Worm (Caenorhabditis elegans): ENCODE results near the gene srw-108.

The srw-108 gene

ce11 chrV:497399-497798 is 30.3 kb upstream of the srw-108 start, which contains the start of gene T01G6.1:
Gene T01G6.1, plus strand, starts transcription at chrV:497699.
- no peak for TF ChIP-seq ztf-23 (GFP tag; IDR thresholded peaks at IDR 0.05)
- TF ChIP-seq klf-2 (GFP tag; conservative IDR thresholded peaks at IDR 0.05): no peak
- TF ChIP-seq tab-1 (GFP tag; IDR thresholded peaks at IDR 0.05): no peak
- no peak for TF ChIP-seq med-1 (GFP tag; optimal IDR thresholded peaks at IDR 0.05; ENCODE audit: insufficient read depth)
- TF ChIP-seq ref-1 (GFP tag; conservative IDR thresholded peaks at IDR 0.05): no peak
- TF ChIP-seq flt-1 (GFP tag; IDR thresholded peaks at IDR 0.05): no peak
- no peak for TF ChIP-seq T22C8.4 (GFP tag; IDR thresholded peaks at IDR 0.05)
- no peak for TF ChIP-seq cog-1 (tag; optimal IDR thresholded peaks at IDR 0.05)
- TF ChIP-seq ztf-29 (GFP tag; IDR thresholded peaks at IDR 0.05): no peak

ce11 chrV:500535-500934 is 27.2 kb upstream of the srw-108 start:
- TF ChIP-seq flt-1 (GFP tag; IDR thresholded peaks at IDR 0.05): no peak

DNA sequence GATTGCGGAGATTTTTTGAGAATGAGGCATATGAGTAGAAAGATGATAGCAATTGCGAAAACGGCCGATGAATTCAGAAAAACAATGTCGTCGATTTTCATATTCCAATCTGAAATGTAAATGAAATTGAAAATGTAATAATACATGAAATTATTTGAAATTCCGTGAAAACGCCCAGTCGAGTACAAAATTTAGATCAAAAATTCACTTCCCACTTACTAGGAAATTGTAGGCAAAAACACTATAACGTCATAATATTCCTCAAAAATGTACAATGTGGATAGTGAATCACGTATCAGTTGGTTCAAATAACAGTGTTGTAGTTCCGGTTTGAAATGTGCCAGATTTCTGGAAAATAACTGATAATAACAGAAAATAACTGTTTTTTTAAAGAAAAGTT is 26.5 kb upstream of the srw-108 start, which contains the start of gene str-256:
str-256 (minus strand) TSS at position 101 of the 400 bp plus-strand sequence.
- TF ChIP-seq flt-1 (GFP tag; IDR thresholded peaks at IDR 0.05): no peak
- no peak for TF ChIP-seq ztf-29 (GFP tag; IDR thresholded peaks at IDR 0.05)
- no peak for TF ChIP-seq med-1 (GFP tag; optimal IDR thresholded peaks at IDR 0.05; ENCODE audit: insufficient read depth)
- no peak for TF ChIP-seq klf-2 (GFP tag; conservative IDR thresholded peaks at IDR 0.05)
- no peak for TF ChIP-seq T22C8.4 (GFP tag; IDR thresholded peaks at IDR 0.05)
- TF ChIP-seq cog-1 (tag; optimal IDR thresholded peaks at IDR 0.05): no peak

DNA sequence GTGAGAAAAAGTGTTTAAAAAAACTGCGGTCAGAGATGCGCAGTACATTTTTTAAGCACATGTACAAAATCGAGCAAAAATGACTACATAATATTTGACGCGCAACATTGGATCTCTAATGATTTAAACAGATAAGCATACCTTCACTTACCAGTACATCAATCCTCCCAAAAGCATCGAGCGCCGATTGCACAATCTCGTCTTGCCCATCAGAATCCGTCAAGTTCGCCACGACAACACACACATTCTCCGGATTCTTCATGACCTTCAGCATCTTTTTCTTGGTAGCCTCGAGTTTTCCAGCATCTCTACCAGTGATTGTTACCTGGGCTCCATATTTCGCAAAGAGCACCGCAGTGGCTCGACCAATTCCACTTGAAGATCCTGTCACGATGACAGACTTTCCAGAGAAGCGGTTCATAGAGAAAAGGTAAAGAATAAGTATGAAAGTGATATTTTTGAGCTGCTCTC is 24.9 kb upstream of the srw-108 start, which contains the start of gene T01G6.10:
T01G6.10 (minus strand) TSS at position 421 of the 471 bp plus-strand sequence.
- no peak for TF ChIP-seq cog-1 (tag; optimal IDR thresholded peaks at IDR 0.05)
- TF ChIP-seq flt-1 (GFP tag; IDR thresholded peaks at IDR 0.05): no peak

DNA sequence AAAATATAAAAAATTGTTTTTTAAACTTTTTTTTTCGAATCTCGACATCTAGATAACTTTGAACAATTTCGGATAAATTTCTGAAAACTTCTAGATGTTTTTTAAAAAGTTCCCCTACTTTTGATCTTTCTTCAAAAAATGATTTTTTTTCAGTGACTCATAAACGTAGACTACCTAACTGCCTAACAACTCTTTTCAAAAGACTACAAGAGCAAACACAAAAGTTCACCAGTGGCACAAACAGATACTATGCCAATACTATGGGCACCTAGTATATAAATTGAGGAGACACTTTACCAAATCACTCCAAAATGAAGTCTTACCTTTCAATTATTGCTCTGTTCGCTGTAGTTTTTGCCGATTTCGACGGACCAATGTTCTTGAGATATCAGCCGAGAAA is 24.0 kb upstream of the srw-108 start, which contains the start of gene srlf-35:
srlf-35 (plus strand) TSS at position 301 of the 400 bp plus-strand sequence.
- TF ChIP-seq T22C8.4 (GFP tag; IDR thresholded peaks at IDR 0.05): no peak
- no peak for TF ChIP-seq med-1 (GFP tag; optimal IDR thresholded peaks at IDR 0.05; ENCODE audit: insufficient read depth)
- no peak for TF ChIP-seq ztf-29 (GFP tag; IDR thresholded peaks at IDR 0.05)
- TF ChIP-seq cog-1 (tag; optimal IDR thresholded peaks at IDR 0.05): no peak
- TF ChIP-seq klf-2 (GFP tag; conservative IDR thresholded peaks at IDR 0.05): no peak
- no peak for TF ChIP-seq ztf-23 (GFP tag; IDR thresholded peaks at IDR 0.05)
- no peak for TF ChIP-seq ref-1 (GFP tag; conservative IDR thresholded peaks at IDR 0.05)
- TF ChIP-seq flt-1 (GFP tag; IDR thresholded peaks at IDR 0.05): no peak
- TF ChIP-seq tab-1 (GFP tag; IDR thresholded peaks at IDR 0.05): no peak

DNA sequence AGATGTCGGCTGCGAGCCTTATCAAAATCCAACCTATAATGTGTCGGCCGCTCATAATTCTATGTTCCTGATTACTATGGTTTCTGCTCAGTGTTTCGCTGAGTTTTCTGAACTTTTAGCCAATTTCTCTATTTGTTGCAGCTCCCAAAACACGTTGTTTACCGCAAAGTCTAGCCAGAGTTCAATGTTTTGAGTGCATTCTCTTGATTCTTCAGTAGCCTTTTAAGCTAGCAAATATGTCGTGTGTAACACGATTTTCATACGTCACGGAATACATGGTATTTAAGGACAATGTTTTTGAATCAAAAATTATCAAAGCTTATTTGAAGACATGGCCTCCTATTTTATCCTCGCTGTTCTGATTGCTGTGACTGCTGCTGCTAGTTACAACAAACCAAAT is 22.5 kb upstream of the srw-108 start, which contains the start of gene srlf-19:
srlf-19 (plus strand) TSS at position 301 of the 400 bp plus-strand sequence.
- no peak for TF ChIP-seq klf-2 (GFP tag; conservative IDR thresholded peaks at IDR 0.05)

DNA sequence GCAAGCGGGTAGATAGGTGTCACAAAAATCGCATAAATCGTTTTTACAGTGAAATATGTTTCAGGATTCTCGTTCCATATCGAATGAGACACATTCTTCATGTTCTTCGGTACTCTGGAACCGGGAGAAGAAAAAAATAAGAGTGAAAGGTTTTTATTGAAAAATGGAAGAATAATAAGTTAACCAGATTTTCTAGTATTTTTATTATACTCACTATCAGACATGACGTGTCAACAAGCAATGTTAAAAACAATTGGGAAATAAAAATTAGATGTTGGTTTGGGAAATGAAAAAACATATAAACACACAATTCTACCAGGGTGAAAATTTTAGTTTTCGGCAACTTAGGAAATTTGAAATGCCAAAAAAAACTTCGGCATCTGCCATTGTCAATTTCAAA is 15.3 kb upstream of the srw-108 start, which contains the start of gene srh-37:
srh-37 (minus strand) TSS at position 101 of the 400 bp plus-strand sequence.
- TF ChIP-seq ref-1 (GFP tag; conservative IDR thresholded peaks at IDR 0.05) (no peak), ztf-29 (GFP tag; IDR thresholded peaks at IDR 0.05) (no peak), ztf-23 (GFP tag; IDR thresholded peaks at IDR 0.05) (no peak), flt-1 (GFP tag; IDR thresholded peaks at IDR 0.05) (no peak), med-1 (GFP tag; optimal IDR thresholded peaks at IDR 0.05; ENCODE audit: insufficient read depth) (no peak), tab-1 (GFP tag; IDR thresholded peaks at IDR 0.05) (no peak), T22C8.4 (GFP tag; IDR thresholded peaks at IDR 0.05) (no peak), klf-2 (GFP tag; conservative IDR thresholded peaks at IDR 0.05) (no peak), cog-1 (tag; optimal IDR thresholded peaks at IDR 0.05) (no peak)

- no peak for TF ChIP-seq T22C8.4 (GFP tag; IDR thresholded peaks at IDR 0.05)
- no peak for TF ChIP-seq klf-2 (GFP tag; conservative IDR thresholded peaks at IDR 0.05)
- TF ChIP-seq med-1 (GFP tag; optimal IDR thresholded peaks at IDR 0.05; ENCODE audit: insufficient read depth): no peak
- no peak for TF ChIP-seq ref-1 (GFP tag; conservative IDR thresholded peaks at IDR 0.05)
- no peak for TF ChIP-seq cog-1 (tag; optimal IDR thresholded peaks at IDR 0.05)
- TF ChIP-seq ztf-29 (GFP tag; IDR thresholded peaks at IDR 0.05): no peak
These were observed 8.3 kb upstream of the srw-108 start, which contains the start of gene nhr-210 for ce11 chrV:519445-519844. Gene nhr-210, minus strand, starts transcription at chrV:519545.

- TF ChIP-seq cog-1 (tag; optimal IDR thresholded peaks at IDR 0.05) (no peak), ztf-29 (GFP tag; IDR thresholded peaks at IDR 0.05) (no peak), ztf-23 (GFP tag; IDR thresholded peaks at IDR 0.05) (no peak), flt-1 (GFP tag; IDR thresholded peaks at IDR 0.05) (no peak), klf-2 (GFP tag; conservative IDR thresholded peaks at IDR 0.05) (no peak)
These were observed 6.2 kb upstream of the srw-108 start, which contains the start of gene srw-107 for ce11 chrV:521517-521916. Gene srw-107, minus strand, starts transcription at chrV:521617.

DNA sequence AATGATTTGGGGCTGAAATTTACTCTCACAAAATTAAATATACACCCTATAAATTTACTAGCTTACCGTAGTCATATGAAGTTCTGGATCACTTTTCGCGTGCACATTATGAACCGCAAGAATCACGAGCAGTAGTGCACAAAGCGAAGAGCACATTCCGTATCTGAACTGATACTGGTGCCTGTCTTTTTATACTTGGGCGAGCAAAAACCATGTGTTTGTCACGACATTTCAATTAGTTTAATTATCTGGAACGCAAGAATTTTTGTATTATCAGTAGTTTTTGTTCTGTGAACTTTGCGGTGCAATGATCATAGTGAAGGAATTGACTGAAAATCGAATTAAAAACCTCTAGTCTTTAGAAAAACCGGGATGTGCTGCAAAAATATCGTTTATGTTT is 3.6 kb upstream of the srw-108 start, which contains the start of gene lipl-3:
lipl-3 (minus strand) TSS at position 161 of the 400 bp plus-strand sequence.
- TF ChIP-seq tab-1 (GFP tag; IDR thresholded peaks at IDR 0.05) (no peak), med-1 (GFP tag; optimal IDR thresholded peaks at IDR 0.05; ENCODE audit: insufficient read depth) (no peak)

- no peak for TF ChIP-seq klf-2 (GFP tag; conservative IDR thresholded peaks at IDR 0.05)
- TF ChIP-seq cog-1 (tag; optimal IDR thresholded peaks at IDR 0.05): no peak
- no peak for TF ChIP-seq flt-1 (GFP tag; IDR thresholded peaks at IDR 0.05)
- TF ChIP-seq tab-1 (GFP tag; IDR thresholded peaks at IDR 0.05): no peak
- no peak for TF ChIP-seq ref-1 (GFP tag; conservative IDR thresholded peaks at IDR 0.05)
- TF ChIP-seq ztf-29 (GFP tag; IDR thresholded peaks at IDR 0.05): no peak
- no peak for TF ChIP-seq T22C8.4 (GFP tag; IDR thresholded peaks at IDR 0.05)
- no peak for TF ChIP-seq ztf-23 (GFP tag; IDR thresholded peaks at IDR 0.05)
- no peak for TF ChIP-seq med-1 (GFP tag; optimal IDR thresholded peaks at IDR 0.05; ENCODE audit: insufficient read depth)
These were observed 2.7 kb upstream of the srw-108 start, which contains the start of gene R11G11.16 for ce11 chrV:525040-525439. Gene R11G11.16, minus strand, starts transcription at chrV:525140.
